Worm (Caenorhabditis elegans) whole organism, midembryonic: Measurements from ENCODE around the gene idhg-1.

Experiments used
- T22C8.4 ChIP-seq: fragments of 200-800 bp; sonication (Bioruptor generic); IDR thresholded peaks from 2 replicates; pipeline ENCODE4 v1.3.6; 2022; ENCODE audit warnings: missing genetic modification characterization, missing compliant biosample characterization
- cog-1 ChIP-seq: sonication (generic microtip); optimal IDR thresholded peaks from 2 replicates; lab custom pipeline; 2016; ENCODE audit warnings: missing genetic modification characterization, missing compliant biosample characterization
- flt-1 ChIP-seq: fragments of 200-800 bp; sonication (Bioruptor generic); IDR thresholded peaks from 2 replicates; pipeline ENCODE4 v1.3.6; 2022; ENCODE audit warnings: missing genetic modification characterization, missing compliant biosample characterization
- klf-2 ChIP-seq: fragments of 200-800 bp; sonication (Bioruptor generic); conservative IDR thresholded peaks from 2 replicates; pipeline ENCODE4 v1.3.6; 2022; ENCODE audit warnings: missing genetic modification reagents, missing genetic modification characterization, missing compliant biosample characterization
- med-1 ChIP-seq: sonication (generic microtip); optimal IDR thresholded peaks from 2 replicates; lab custom pipeline; 2017; ENCODE audit warnings: missing genetic modification characterization, mild to moderate bottlenecking, missing compliant biosample characterization, antibody characterized with exemption, missing genetic modification reagents; ENCODE audit not compliant: insufficient read depth
- ref-1 ChIP-seq: fragments of 200-800 bp; sonication (Bioruptor generic); conservative IDR thresholded peaks from 2 replicates; pipeline ENCODE4 v1.3.6; 2022; ENCODE audit warnings: missing genetic modification reagents, missing genetic modification characterization, missing compliant biosample characterization
- tab-1 ChIP-seq: fragments of 200-800 bp; sonication (Bioruptor generic); IDR thresholded peaks from 2 replicates; pipeline ENCODE4 v1.3.6; 2022; ENCODE audit warnings: missing genetic modification characterization, missing compliant biosample characterization
- ztf-23 ChIP-seq: fragments of 200-800 bp; sonication (Bioruptor generic); IDR thresholded peaks from 2 replicates; pipeline ENCODE4 v1.3.6; 2022; ENCODE audit warnings: missing genetic modification reagents, missing genetic modification characterization, missing compliant biosample characterization
- ztf-29 ChIP-seq: fragments of 200-800 bp; sonication (Bioruptor generic); IDR thresholded peaks from 2 replicates; pipeline ENCODE4 v1.3.6; 2022; ENCODE audit warnings: missing genetic modification reagents, missing genetic modification characterization, missing compliant biosample characterization

The idhg-1 gene

ce11 chrIII:4594762-4595523 lies 26.3 kb downstream of the idhg-1 start:
- TF ChIP-seq flt-1 (GFP tag; lab: Robert Waterston, UW): no peak
- no peak for TF ChIP-seq ref-1 (GFP tag; lab: Robert Waterston, UW)
- no peak for TF ChIP-seq cog-1 (tag; lab: Kevin White, UChicago)
- TF ChIP-seq ztf-23: no peak
- no peak for TF ChIP-seq ztf-29 (GFP tag; lab: Robert Waterston, UW)
- no peak for TF ChIP-seq med-1 (GFP tag; lab: Kevin White, UChicago)
- TF ChIP-seq T22C8.4 (GFP tag; lab: Robert Waterston, UW): no peak
- no peak for TF ChIP-seq klf-2
- TF ChIP-seq tab-1 (GFP tag; lab: Robert Waterston, UW): no peak

- TF ChIP-seq cog-1 (tag; lab: Kevin White, UChicago): no peak
- no peak for TF ChIP-seq ztf-23
- TF ChIP-seq ztf-29 (GFP tag; lab: Robert Waterston, UW): no peak
- TF ChIP-seq klf-2: no peak
- no peak for TF ChIP-seq flt-1 (GFP tag; lab: Robert Waterston, UW)
- TF ChIP-seq med-1 (GFP tag; lab: Kevin White, UChicago): no peak
- no peak for TF ChIP-seq T22C8.4 (GFP tag; lab: Robert Waterston, UW)
- no peak for TF ChIP-seq tab-1 (GFP tag; lab: Robert Waterston, UW)
- TF ChIP-seq ref-1 (GFP tag; lab: Robert Waterston, UW): no peak
These were observed 27.2 kb downstream of the idhg-1 start, which contains the start of gene asb-1 for ce11 chrIII:4595771-4596227. asb-1 (minus strand) TSS chrIII:4595821.

- no peak for TF ChIP-seq cog-1 (tag; lab: Kevin White, UChicago)
These were observed 31.7 kb downstream of the idhg-1 start, which contains the start of gene mab-21 for ce11 chrIII:4600139-4600762. mab-21 (plus strand) TSS chrIII:4600753.

ce11 chrIII:4601286-4601685 lies 32.7 kb downstream of the idhg-1 start:
- TF ChIP-seq flt-1 (GFP tag; lab: Robert Waterston, UW) (no peak), klf-2 (no peak), T22C8.4 (GFP tag; lab: Robert Waterston, UW) (no peak), cog-1 (tag; lab: Kevin White, UChicago) (no peak), tab-1 (GFP tag; lab: Robert Waterston, UW) (no peak), ztf-29 (GFP tag; lab: Robert Waterston, UW) (no peak), med-1 (GFP tag; lab: Kevin White, UChicago) (no peak), ztf-23 (no peak), ref-1 (GFP tag; lab: Robert Waterston, UW) (no peak)

- TF ChIP-seq T22C8.4 (GFP tag; lab: Robert Waterston, UW): no peak
- TF ChIP-seq med-1 (GFP tag; lab: Kevin White, UChicago): no peak
These were observed 35.2 kb downstream of the idhg-1 start for ce11 chrIII:4603837-4604236.

- TF ChIP-seq ztf-23 (no peak), ref-1 (GFP tag; lab: Robert Waterston, UW) (no peak), klf-2 (no peak)
These were observed 43.8 kb downstream of the idhg-1 start, which contains the start of gene sel-2 for ce11 chrIII:4612334-4612953. sel-2 (minus strand) TSS chrIII:4612384.

- TF ChIP-seq T22C8.4 (GFP tag; lab: Robert Waterston, UW) (no peak), klf-2 (no peak), ztf-23 (no peak), cog-1 (tag; lab: Kevin White, UChicago) (no peak)
These were observed 47.5 kb downstream of the idhg-1 start, which contains the start of gene lips-3 for ce11 chrIII:4616071-4616571. lips-3 (plus strand) TSS chrIII:4616528.
